Fruit fly (Drosophila melanogaster) whole organism, prepupa: Measurements from ENCODE around the gene Mul1.

Experiments used
- CG10631 ChIP-seq: fragments of 200-800 bp; sonication (Bioruptor generic); optimal IDR thresholded peaks from 2 replicates; lab custom pipeline; 2016; ENCODE audit warnings: missing biosample characterization, missing genetic modification characterization
- CG10669 ChIP-seq: fragments of 200-800 bp; sonication (Bioruptor generic); optimal IDR thresholded peaks from 3 replicates; lab custom pipeline; 2018; ENCODE audit warnings: missing biosample characterization, mild to moderate bottlenecking, missing genetic modification characterization, moderate library complexity
- CG11294 ChIP-seq: fragments of 200-800 bp; sonication (Bioruptor generic); IDR thresholded peaks from 2 replicates; pipeline ENCODE4 v1.3.6; 2022; ENCODE audit warnings: missing biosample characterization, missing genetic modification characterization
- CG11762 ChIP-seq: fragments of 200-800 bp; sonication (Bioruptor generic); optimal IDR thresholded peaks from 3 replicates; lab custom pipeline; 2016; ENCODE audit warnings: missing biosample characterization, missing genetic modification characterization; ENCODE audit not compliant: insufficient read depth
- CG15336 ChIP-seq: fragments of 200-800 bp; sonication (Bioruptor generic); IDR thresholded peaks from 2 replicates; pipeline ENCODE4 v1.3.6; 2022; ENCODE audit warnings: missing biosample characterization, missing genetic modification characterization
- CG1621 ChIP-seq: fragments of 200-800 bp; sonication (Bioruptor generic); optimal IDR thresholded peaks from 3 replicates; lab custom pipeline; 2018; ENCODE audit warnings: missing biosample characterization, mild to moderate bottlenecking, missing genetic modification characterization
- CG16779 ChIP-seq: fragments of 200-800 bp; sonication (Bioruptor generic); optimal IDR thresholded peaks from 3 replicates; lab custom pipeline; 2017; ENCODE audit warnings: missing biosample characterization, mild to moderate bottlenecking, missing genetic modification characterization
- CG3032 ChIP-seq: fragments of 200-800 bp; optimal IDR thresholded peaks from 2 replicates; lab custom pipeline; 2019; ENCODE audit warnings: missing biosample characterization, mild to moderate bottlenecking, missing genetic modification characterization, moderate library complexity
- CG31627 ChIP-seq: fragments of 200-800 bp; sonication (Bioruptor generic); optimal IDR thresholded peaks from 3 replicates; lab custom pipeline; 2016; ENCODE audit warnings: missing biosample characterization, missing genetic modification characterization
- CG32006 ChIP-seq: fragments of 200-800 bp; sonication (Bioruptor generic); optimal IDR thresholded peaks from 3 replicates; lab custom pipeline; 2017; ENCODE audit warnings: missing biosample characterization, mild to moderate bottlenecking, missing genetic modification characterization
- CG34406 ChIP-seq: fragments of 200-800 bp; sonication (Bioruptor generic); optimal IDR thresholded peaks from 3 replicates; lab custom pipeline; 2016; ENCODE audit warnings: missing biosample characterization, missing genetic modification characterization
- CG6276 ChIP-seq: fragments of 200-800 bp; sonication (Bioruptor generic); optimal IDR thresholded peaks from 2 replicates; lab custom pipeline; 2017; ENCODE audit warnings: missing biosample characterization, mild to moderate bottlenecking, missing genetic modification characterization
- CG6792 ChIP-seq: fragments of 200-800 bp; sonication (Bioruptor generic); optimal IDR thresholded peaks from 3 replicates; lab custom pipeline; 2016; ENCODE audit warnings: missing biosample characterization, missing genetic modification characterization
- CG6808 ChIP-seq: fragments of 200-800 bp; sonication (Bioruptor generic); optimal IDR thresholded peaks from 3 replicates; lab custom pipeline; 2017; ENCODE audit warnings: missing biosample characterization, missing genetic modification characterization, mild to moderate bottlenecking, moderate library complexity, missing genetic modification reagents
- CG7368 ChIP-seq: fragments of 200-800 bp; sonication (Bioruptor generic); optimal IDR thresholded peaks from 3 replicates; lab custom pipeline; 2016; ENCODE audit warnings: missing biosample characterization, missing genetic modification characterization
- CG8319 ChIP-seq: fragments of 200-800 bp; sonication (Bioruptor generic); optimal IDR thresholded peaks from 3 replicates; lab custom pipeline; 2016; ENCODE audit warnings: missing biosample characterization, missing genetic modification characterization
- CG8632 ChIP-seq: fragments of 200-800 bp; sonication (Bioruptor generic); optimal IDR thresholded peaks from 3 replicates; lab custom pipeline; 2016; ENCODE audit warnings: missing biosample characterization, missing genetic modification characterization
- CG9139 ChIP-seq: fragments of 200-800 bp; sonication (Bioruptor generic); optimal IDR thresholded peaks from 3 replicates; lab custom pipeline; 2017; ENCODE audit warnings: missing biosample characterization, mild to moderate bottlenecking, missing genetic modification characterization
- Eip75B ChIP-seq: fragments of 200-800 bp; sonication (Bioruptor generic); optimal IDR thresholded peaks from 3 replicates; lab custom pipeline; 2016; ENCODE audit warnings: missing biosample characterization, missing genetic modification characterization
- Eip78C ChIP-seq: fragments of 200-800 bp; sonication (Bioruptor generic); peaks from one replicate; lab custom pipeline; 2016; ENCODE audit warnings: missing biosample characterization, missing genetic modification characterization
- Eip93F ChIP-seq: fragments of 200-800 bp; sonication (Bioruptor generic); optimal IDR thresholded peaks from 2 replicates; lab custom pipeline; 2016; ENCODE audit warnings: missing biosample characterization, mild to moderate bottlenecking, missing genetic modification characterization
- Ets21C ChIP-seq: fragments of 200-800 bp; sonication (Bioruptor generic); optimal IDR thresholded peaks from 3 replicates; lab custom pipeline; 2016; ENCODE audit warnings: missing biosample characterization, missing genetic modification characterization
- Ets96B ChIP-seq: fragments of 200-800 bp; optimal IDR thresholded peaks from 2 replicates; lab custom pipeline; 2019; ENCODE audit warnings: missing biosample characterization, mild to moderate bottlenecking, missing genetic modification characterization, moderate library complexity
- Hr39 ChIP-seq: fragments of 200-800 bp; sonication (Bioruptor generic); optimal IDR thresholded peaks from 2 replicates; lab custom pipeline; 2016; ENCODE audit warnings: missing biosample characterization, missing genetic modification characterization
- Met ChIP-seq: fragments of 200-800 bp; sonication (Bioruptor generic); optimal IDR thresholded peaks from 3 replicates; lab custom pipeline; 2016; ENCODE audit warnings: missing biosample characterization, missing genetic modification characterization
- OdsH ChIP-seq: fragments of 200-800 bp; sonication (Bioruptor generic); optimal IDR thresholded peaks from 3 replicates; lab custom pipeline; 2016; ENCODE audit warnings: missing biosample characterization, missing genetic modification characterization
- Smox ChIP-seq: fragments of 200-800 bp; sonication (Bioruptor generic); optimal IDR thresholded peaks from 3 replicates; lab custom pipeline; 2016; ENCODE audit warnings: missing biosample characterization, missing genetic modification characterization
- Sox102F ChIP-seq: fragments of 200-800 bp; sonication (Bioruptor generic); optimal IDR thresholded peaks from 2 replicates; lab custom pipeline; 2016; ENCODE audit warnings: missing biosample characterization, mild to moderate bottlenecking, missing genetic modification characterization
- Sox14 ChIP-seq: fragments of 200-800 bp; sonication (Bioruptor generic); optimal IDR thresholded peaks from 3 replicates; lab custom pipeline; 2016; ENCODE audit warnings: missing biosample characterization, missing genetic modification characterization
- Sox15 ChIP-seq: fragments of 200-800 bp; sonication (Bioruptor generic); optimal IDR thresholded peaks from 3 replicates; lab custom pipeline; 2016; ENCODE audit warnings: missing biosample characterization, missing genetic modification characterization
- acj6 ChIP-seq: fragments of 200-800 bp; sonication (Bioruptor generic); optimal IDR thresholded peaks from 3 replicates; lab custom pipeline; 2016; ENCODE audit warnings: missing biosample characterization, missing genetic modification characterization
- cyc ChIP-seq: fragments of 200-800 bp; sonication (Bioruptor generic); optimal IDR thresholded peaks from 3 replicates; lab custom pipeline; 2016; ENCODE audit warnings: missing biosample characterization, missing genetic modification characterization
- dac ChIP-seq: fragments of 200-800 bp; sonication (Bioruptor generic); optimal IDR thresholded peaks from 2 replicates; lab custom pipeline; 2017; ENCODE audit warnings: missing biosample characterization, mild to moderate bottlenecking, missing genetic modification characterization
- dsx ChIP-seq: fragments of 200-800 bp; optimal IDR thresholded peaks from 3 replicates; lab custom pipeline; 2019; ENCODE audit warnings: missing biosample characterization, mild to moderate bottlenecking, missing genetic modification characterization, moderate library complexity; ENCODE audit not compliant: poor library complexity, severe bottlenecking
- eg ChIP-seq: fragments of 200-800 bp; sonication (Bioruptor generic); IDR thresholded peaks from 3 replicates; pipeline ENCODE4 v1.3.6; 2022; ENCODE audit warnings: missing biosample characterization, missing genetic modification characterization
- esn ChIP-seq: fragments of 200-800 bp; sonication (Bioruptor generic); optimal IDR thresholded peaks from 2 replicates; lab custom pipeline; 2016; ENCODE audit warnings: missing biosample characterization, mild to moderate bottlenecking, missing genetic modification characterization, moderate library complexity
- fd59A ChIP-seq: fragments of 200-800 bp; sonication (Bioruptor generic); optimal IDR thresholded peaks from 2 replicates; lab custom pipeline; 2017; ENCODE audit warnings: missing biosample characterization, mild to moderate bottlenecking, missing genetic modification characterization, missing genetic modification reagents
- lz ChIP-seq: fragments of 200-800 bp; sonication (Bioruptor generic); optimal IDR thresholded peaks from 3 replicates; lab custom pipeline; 2016; ENCODE audit warnings: missing biosample characterization, missing genetic modification characterization
- net ChIP-seq: fragments of 200-800 bp; sonication (Bioruptor generic); optimal IDR thresholded peaks from 3 replicates; lab custom pipeline; 2016; ENCODE audit warnings: missing biosample characterization, missing genetic modification characterization
- salr ChIP-seq, 2 experiments: fragments of 200-800 bp; sonication (Bioruptor generic); optimal IDR thresholded peaks; 3 replicates each; lab custom pipeline; 2016 to 2018; ENCODE audit warnings: missing biosample characterization in 2 of 2, missing genetic modification characterization in 2 of 2, mild to moderate bottlenecking in 1 of 2
- spab ChIP-seq: fragments of 200-800 bp; sonication (Bioruptor generic); optimal IDR thresholded peaks from 2 replicates; lab custom pipeline; 2017; ENCODE audit warnings: missing biosample characterization, mild to moderate bottlenecking, missing genetic modification characterization, missing genetic modification reagents
- ss ChIP-seq, 2 experiments: fragments of 200-800 bp; sonication (Bioruptor generic); optimal IDR thresholded peaks; 2 replicates in 1 of 2; 3 replicates in 1 of 2; lab custom pipeline; 2017 to 2018; ENCODE audit warnings: mild to moderate bottlenecking in 2 of 2, missing biosample characterization in 2 of 2, missing genetic modification characterization in 2 of 2, moderate library complexity in 1 of 2
- svp ChIP-seq: fragments of 200-800 bp; sonication (Bioruptor generic); peaks from one replicate; lab custom pipeline; 2016; ENCODE audit warnings: missing biosample characterization, missing genetic modification characterization
- vri ChIP-seq: fragments of 200-800 bp; sonication (Bioruptor generic); optimal IDR thresholded peaks from 3 replicates; lab custom pipeline; 2016; ENCODE audit warnings: missing biosample characterization, mild to moderate bottlenecking, missing genetic modification characterization

Mul1 gene

DNA sequence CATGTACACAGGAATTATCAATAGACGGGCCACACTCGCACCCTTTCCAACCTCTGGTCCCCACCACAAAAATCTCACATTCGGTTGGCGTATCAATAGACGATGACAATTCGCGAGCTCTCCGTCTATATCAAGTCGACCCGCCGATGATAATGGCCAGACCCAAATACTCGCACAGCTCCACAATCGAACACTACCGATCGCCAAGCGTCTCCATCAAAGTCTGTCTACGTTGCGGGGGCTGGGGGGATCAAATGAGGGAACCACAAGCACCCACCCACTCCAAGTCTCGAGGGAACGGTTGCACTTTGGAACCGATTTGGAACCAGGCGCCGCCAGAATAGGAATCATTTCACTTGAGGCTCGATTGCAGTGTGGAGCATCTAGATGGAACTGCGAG lies 47.1 kb downstream of the Mul1 start (continued):
- no peak for TF ChIP-seq Sox15 (GFP tag; lab: Kevin White, UChicago)
- no peak for TF ChIP-seq dsx (GFP tag; lab: Kevin White, UChicago)
- no peak for TF ChIP-seq CG8632 (GFP tag; lab: Kevin White, UChicago)
- no peak for TF ChIP-seq CG6792
- TF ChIP-seq CG11762 (GFP tag; lab: Kevin White, UChicago) = no peak
- TF ChIP-seq Met = no peak
- TF ChIP-seq Eip75B (GFP tag; lab: Kevin White, UChicago) = no peak
- TF ChIP-seq Smox (GFP tag; lab: Kevin White, UChicago) = no peak
- no peak for TF ChIP-seq CG7368
- no peak for TF ChIP-seq CG1621 (tag; lab: Kevin White, UChicago)
- no peak for TF ChIP-seq lz (GFP tag; lab: Kevin White, UChicago)
- TF ChIP-seq CG15336 = peak; percentile 44; the same call in 1 of the 2 replicates
- no peak for TF ChIP-seq CG8319 (GFP tag; lab: Kevin White, UChicago)
- TF ChIP-seq Ets96B (tag; lab: Kevin White, UChicago) = no peak
- TF ChIP-seq CG34406 (GFP tag; lab: Kevin White, UChicago) = no peak
- no peak for TF ChIP-seq Ets21C
- TF ChIP-seq Sox14 = no peak
- peak; percentile 6 for TF ChIP-seq dac (GFP tag; lab: Kevin White, UChicago)
- TF ChIP-seq CG11294 (GFP tag; lab: Robert Waterston, UW) = no peak
- no peak for TF ChIP-seq CG31627 (GFP tag; lab: Kevin White, UChicago)
- TF ChIP-seq CG32006 (GFP tag; lab: Kevin White, UChicago) = no peak
- peak; percentile 57; the same call in 2 of the 3 replicates for TF ChIP-seq eg (GFP tag; lab: Robert Waterston, UW)
- TF ChIP-seq CG6808 (GFP tag; lab: Kevin White, UChicago) = no peak
- no peak for TF ChIP-seq CG10631 (GFP tag; lab: Kevin White, UChicago)
- no peak for TF ChIP-seq OdsH (GFP tag; lab: Kevin White, UChicago)
- TF ChIP-seq cyc (GFP tag; lab: Kevin White, UChicago) = no peak

DNA sequence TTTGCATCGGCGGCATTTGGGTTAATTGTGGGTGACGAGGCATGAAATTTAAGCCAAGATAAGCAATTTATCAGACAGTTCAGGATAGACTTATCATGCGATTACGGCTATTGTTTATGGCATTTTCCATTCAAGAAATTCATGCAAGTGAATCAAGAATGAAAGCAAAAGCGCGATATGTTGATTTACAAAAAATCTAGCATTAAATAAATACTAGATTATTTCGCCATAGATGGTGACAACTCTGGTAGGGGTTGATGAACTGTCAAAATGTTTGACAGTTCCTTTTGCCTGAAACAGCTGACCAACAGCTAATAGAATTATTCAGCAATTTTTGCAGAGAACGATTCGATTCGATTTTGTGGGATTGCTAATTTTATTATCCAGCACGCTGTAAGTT lies 47.8 kb downstream of the Mul1 start, which contains the start of gene CG32259:
Gene CG32259, plus strand, starts transcription at position 301 of the 400 bp plus-strand sequence.
- no peak for TF ChIP-seq eg (GFP tag; lab: Robert Waterston, UW)
- TF ChIP-seq vri = peak; percentile 27

DNA sequence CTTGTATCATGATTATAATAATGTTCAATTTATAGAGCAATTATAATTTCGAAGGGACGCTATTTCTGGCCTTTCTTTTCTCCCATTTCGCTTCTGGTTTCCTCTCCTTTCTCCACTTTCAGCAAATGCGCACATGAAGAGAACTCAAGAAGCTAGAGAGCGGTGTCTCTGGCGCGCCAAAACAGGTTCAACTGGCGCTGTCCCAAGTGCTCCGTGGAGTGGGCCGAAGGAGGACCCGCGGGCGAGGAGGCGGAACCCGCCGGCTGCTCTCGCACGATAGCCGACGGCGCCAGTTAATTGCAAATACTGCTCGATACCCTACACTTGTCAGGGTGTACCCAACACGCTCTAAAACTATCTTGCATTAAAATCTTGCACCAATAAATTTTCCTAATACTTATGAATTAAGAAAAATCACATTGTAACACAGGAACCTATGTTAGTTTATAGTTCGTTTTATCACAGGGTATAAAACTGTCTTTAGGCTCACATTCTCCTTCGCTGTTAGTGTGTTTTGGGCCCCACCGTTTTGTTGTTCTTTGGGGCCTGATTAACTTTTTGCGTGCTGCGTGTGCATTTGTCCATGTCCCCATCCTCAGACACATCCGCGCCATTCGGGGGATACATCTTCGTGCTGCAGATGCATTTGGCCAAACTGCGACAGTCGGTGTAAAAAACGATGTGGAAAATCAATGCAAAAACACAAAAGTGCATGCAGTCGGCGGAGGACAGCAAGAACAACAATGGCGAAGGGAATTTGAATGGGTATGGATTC lies 49.2 kb downstream of the Mul1 start:
- TF ChIP-seq acj6 (peak; percentile 99), CG6276 (peak; percentile 97), ss (GFP tag; optimal IDR thresholded peaks at IDR 0.05; lab: Kevin White, UChicago) (peak; percentile 95 to 98), vri (peak; percentile 97), CG10669 (peak; percentile 96), net (GFP tag; lab: Kevin White, UChicago) (peak; percentile 99), CG9139 (peak; percentile 91), Sox102F (GFP tag; lab: Kevin White, UChicago) (peak; percentile 98), salr (GFP tag; optimal IDR thresholded peaks at IDR 0.05; lab: Kevin White, UChicago) (peak; percentile 98), CG16779 (tag; lab: Kevin White, UChicago) (peak; percentile 91), OdsH (GFP tag; lab: Kevin White, UChicago) (peak; percentile 99), esn (GFP tag; lab: Kevin White, UChicago) (peak; percentile 99), svp (GFP tag; lab: Kevin White, UChicago) (peak; percentile 99), eg (GFP tag; lab: Robert Waterston, UW) (peak; percentile 99), dac (GFP tag; lab: Kevin White, UChicago) (peak; percentile 97), Met (peak; percentile 98), CG32006 (GFP tag; lab: Kevin White, UChicago) (peak; percentile 99), cyc (GFP tag; lab: Kevin White, UChicago) (peak; percentile 99), spab (peak; percentile 96), Hr39 (GFP tag; lab: Kevin White, UChicago) (peak; percentile 99), Eip93F (GFP tag; lab: Kevin White, UChicago) (peak; percentile 92), CG10631 (GFP tag; lab: Kevin White, UChicago) (peak; percentile 97), CG3032 (tag; lab: Kevin White, UChicago) (peak; percentile 98), CG31627 (GFP tag; lab: Kevin White, UChicago) (peak; percentile 99), Smox (GFP tag; lab: Kevin White, UChicago) (peak; percentile 98), Ets21C (peak; percentile 98), Sox15 (GFP tag; lab: Kevin White, UChicago) (peak; percentile 98), Eip75B (GFP tag; lab: Kevin White, UChicago) (peak; percentile 98), CG6792 (peak; percentile 99), fd59A (GFP tag; lab: Kevin White, UChicago) (peak; percentile 98), Eip78C (peak; percentile 99), CG6808 (GFP tag; lab: Kevin White, UChicago) (peak; percentile 95)
